Worm (Caenorhabditis elegans): ENCODE measurements around the gene mut-14.

DNA sequence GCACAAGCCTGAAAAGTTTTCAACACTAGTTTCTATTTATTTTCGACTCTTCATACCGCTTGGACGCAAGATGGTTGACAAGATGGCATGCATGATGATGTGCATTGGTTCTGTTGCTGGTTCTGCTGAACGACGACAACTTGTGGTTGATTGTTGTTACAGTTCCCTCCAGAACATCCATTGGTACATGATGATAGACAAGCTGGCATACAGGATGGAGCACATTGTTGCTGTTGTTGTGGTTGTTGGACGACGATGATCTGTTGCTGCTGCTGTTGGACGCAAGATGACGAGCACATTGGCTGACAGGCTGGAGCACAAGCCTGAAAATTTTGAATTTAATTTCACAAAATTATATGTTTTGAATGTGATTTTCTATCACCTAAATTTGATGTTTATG, 11.8 kb upstream of the mut-14 start:
- TF ChIP-seq ama-1 (optimal IDR thresholded peaks at IDR 0.05) (no peak), skn-1 (tag; optimal IDR thresholded peaks at IDR 0.05) (no peak), ztf-11 (tag; optimal IDR thresholded peaks at IDR 0.05) (no peak), lsy-2 (tag; optimal IDR thresholded peaks at IDR 0.05) (no peak)
